Worm (Caenorhabditis elegans) whole organism, L4 larva: Measurements from ENCODE around the gene srj-21.

Experiments
- ceh-28 ChIP-seq: fragments of 150-350 bp; optimal IDR thresholded peaks from 2 replicates; lab custom pipeline; 2014; ENCODE audit warnings: missing biosample characterization, missing genetic modification reagents, missing genetic modification characterization
- daf-12 ChIP-seq: fragments of 150-350 bp; optimal IDR thresholded peaks from 2 replicates; lab custom pipeline; 2014; ENCODE audit warnings: missing biosample characterization, missing genetic modification reagents, missing genetic modification characterization
- egl-27 ChIP-seq: sonication (generic microtip); optimal IDR thresholded peaks from 3 replicates; lab custom pipeline; 2017; ENCODE audit warnings: missing biosample characterization, missing genetic modification reagents, missing genetic modification characterization
- fos-1 ChIP-seq: fragments of 150-350 bp; optimal IDR thresholded peaks from 2 replicates; lab custom pipeline; 2014; ENCODE audit warnings: missing biosample characterization, missing genetic modification characterization
- lin-13 ChIP-seq: fragments of 150-350 bp; optimal IDR thresholded peaks from 2 replicates; lab custom pipeline; 2014; ENCODE audit warnings: missing biosample characterization, missing genetic modification reagents, missing genetic modification characterization
- lin-29 ChIP-seq: fragments of 200-800 bp; sonication (Bioruptor generic); IDR thresholded peaks from 2 replicates; pipeline ENCODE4 v1.3.6; 2022; ENCODE audit warnings: missing genetic modification reagents, missing genetic modification characterization, missing compliant biosample characterization
- lin-38 ChIP-seq: fragments of 200-800 bp; sonication (Bioruptor generic); IDR thresholded peaks from 2 replicates; pipeline ENCODE4 v1.3.6; 2022; ENCODE audit warnings: missing genetic modification reagents, missing genetic modification characterization, missing compliant biosample characterization
- nhr-10 ChIP-seq: fragments of 150-350 bp; optimal IDR thresholded peaks from 2 replicates; lab custom pipeline; 2014; ENCODE audit warnings: missing biosample characterization, missing genetic modification characterization
- nhr-11 ChIP-seq: fragments of 150-350 bp; optimal IDR thresholded peaks from 2 replicates; lab custom pipeline; 2014; ENCODE audit warnings: missing biosample characterization, missing genetic modification characterization
- nhr-28 ChIP-seq: fragments of 150-350 bp; optimal IDR thresholded peaks from 2 replicates; lab custom pipeline; 2014; ENCODE audit warnings: missing biosample characterization, missing genetic modification characterization
- pha-4 ChIP-seq, 2 experiments: fragments of 150-350 bp in 1 of 2; fragments of 200-800 bp in 1 of 2; sonication (Bioruptor generic) in 1 of 2; IDR thresholded peaks in 1 of 2; optimal IDR thresholded peaks in 1 of 2; 2 replicates each; pipeline versions ENCODE4 v1.3.6 to Lab custom; 2014 to 2022; ENCODE audit warnings: missing genetic modification characterization in 2 of 2, missing genetic modification reagents in 2 of 2, missing biosample characterization in 1 of 2, missing compliant biosample characterization in 1 of 2
- unc-62 ChIP-seq, 3 experiments: fragments of 150-350 bp in 1 of 3; sonication (generic microtip); optimal IDR thresholded peaks in 2 of 3; peaks in 1 of 3; 1 replicate in 1 of 3; 2 replicates in 2 of 3; lab custom pipeline; 2014 to 2017; ENCODE audit warnings: missing biosample characterization in 3 of 3, missing genetic modification characterization in 3 of 3, missing genetic modification reagents in 3 of 3, missing genotype in 1 of 3

- TF ChIP-seq nhr-11 (peak; percentile 34), lin-29 (no peak), ceh-28 (no peak), lin-13 (GFP tag; lab: Kevin White, UChicago) (no peak), lin-38 (no peak), fos-1 (tag; lab: Kevin White, UChicago) (no peak), unc-62 (GFP tag; optimal IDR thresholded peaks at IDR 0.05 in 1 of 2; lab: Kevin White, UChicago) (peak in 1 of 2 experiments; percentile 99), unc-62 (tag; optimal IDR thresholded peaks at IDR 0.05; lab: Kevin White, UChicago) (no peak), egl-27 (tag; lab: Kevin White, UChicago) (no peak), daf-12 (tag; lab: Kevin White, UChicago) (no peak), nhr-28 (tag; lab: Kevin White, UChicago) (no peak), nhr-10 (tag; lab: Kevin White, UChicago) (no peak), pha-4 (GFP tag; IDR thresholded peaks at IDR 0.05; lab: Robert Waterston, UW) (no peak), pha-4 (tag; optimal IDR thresholded peaks at IDR 0.05; lab: Kevin White, UChicago) (no peak)
These were observed 21.6 kb upstream of the srj-21 start for ce11 chrV:10723583-10723982.
